Fruit fly (Drosophila melanogaster): ENCODE results near the gene ac.

DNA sequence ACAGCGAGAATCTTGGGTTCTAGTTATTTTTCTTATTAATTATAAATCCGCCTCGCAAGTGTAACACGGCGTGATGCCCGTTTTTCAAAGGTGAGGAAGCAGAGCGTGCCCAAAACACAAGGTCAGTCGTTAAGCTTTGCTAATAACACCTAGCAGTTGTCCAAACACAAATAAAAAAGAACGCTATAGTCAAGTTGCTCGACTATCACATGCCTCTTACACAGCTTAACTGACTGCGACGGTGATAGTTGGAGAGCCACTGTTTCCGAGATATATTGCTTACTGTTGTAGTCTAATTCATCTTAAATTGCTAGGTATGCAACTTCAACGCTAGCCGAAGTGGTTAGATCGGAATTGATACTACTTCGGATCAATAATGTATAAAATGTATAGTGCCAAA is 18.2 kb upstream of the ac start:
- no peak for TF ChIP-seq CG14711 (tag; optimal IDR thresholded peaks at IDR 0.05)
- TF ChIP-seq Mnt (GFP tag; optimal IDR thresholded peaks at IDR 0.05): no peak
- no peak for TF ChIP-seq CG1620 (GFP tag; optimal IDR thresholded peaks at IDR 0.05)
- no peak for TF ChIP-seq kay (GFP tag; ENCODE audit: borderline replicate concordance)
- TF ChIP-seq bab1 (GFP tag; optimal IDR thresholded peaks at IDR 0.05): no peak
- no peak for TF ChIP-seq Hr96 (GFP tag; optimal IDR thresholded peaks at IDR 0.05)
- no peak for TF ChIP-seq Crg-1 (GFP tag; optimal IDR thresholded peaks at IDR 0.05)
- no peak for TF ChIP-seq tj (GFP tag; optimal IDR thresholded peaks at IDR 0.05)
- TF ChIP-seq CG33017 (tag; optimal IDR thresholded peaks at IDR 0.05): no peak
- TF ChIP-seq CG5204 (GFP tag; optimal IDR thresholded peaks at IDR 0.05): no peak
- TF ChIP-seq pad (GFP tag; optimal IDR thresholded peaks at IDR 0.05): no peak
- no peak for TF ChIP-seq cnc (optimal IDR thresholded peaks at IDR 0.05)
- TF ChIP-seq Clk (GFP tag; optimal IDR thresholded peaks at IDR 0.05): no peak
- TF ChIP-seq ovo (GFP tag; optimal IDR thresholded peaks at IDR 0.05): no peak

Data from whole organism, adult.